Worm (Caenorhabditis elegans) whole organism, young adult: ENCODE results near the gene ZK287.7.

Source experiments
- akir-1 ChIP-seq: fragments of 200-800 bp; sonication (Bioruptor generic); optimal IDR thresholded peaks from 2 replicates; lab custom pipeline; 2018; ENCODE audit warnings: mild to moderate bottlenecking, missing genetic modification characterization, moderate library complexity, missing compliant biosample characterization
- ets-4 ChIP-seq: fragments of 200-800 bp; sonication (Bioruptor generic); optimal IDR thresholded peaks from 2 replicates; lab custom pipeline; 2018; ENCODE audit warnings: mild to moderate bottlenecking, missing genetic modification characterization, missing compliant biosample characterization
- repo-1 ChIP-seq: sonication (generic microtip); optimal IDR thresholded peaks from 2 replicates; lab custom pipeline; 2017; ENCODE audit warnings: mild to moderate bottlenecking, missing genetic modification characterization, missing compliant biosample characterization
- snpc-1.1 ChIP-seq: sonication (generic microtip); optimal IDR thresholded peaks from 2 replicates; lab custom pipeline; 2017; ENCODE audit warnings: missing genetic modification characterization, mild to moderate bottlenecking, missing compliant biosample characterization, antibody characterized with exemption, moderate library complexity, missing genotype, missing genetic modification reagents; ENCODE audit not compliant: insufficient read depth
- snpc-4 ChIP-seq, 5 experiments: fragments of 150-350 bp in 1 of 5; sonication (generic microtip) in 4 of 5; optimal IDR thresholded peaks; 2 replicates each; lab custom pipeline; 2014 to 2018; ENCODE audit warnings: missing genetic modification characterization in 5 of 5, missing biosample characterization in 3 of 5, antibody characterized with exemption in 2 of 5, mild to moderate bottlenecking in 2 of 5, missing compliant biosample characterization in 2 of 5, missing genotype in 2 of 5, moderate library complexity in 2 of 5, missing genetic modification reagents in 1 of 5

ce11 chrV:9699216-9699615 lies 6.4 kb downstream of the ZK287.7 start:
- TF ChIP-seq ets-4 (GFP tag; lab: Kevin White, UChicago) (no peak), snpc-4 (GFP tag; optimal IDR thresholded peaks at IDR 0.05; lab: Kevin White, UChicago) (no peak), snpc-4 (tag; optimal IDR thresholded peaks at IDR 0.05; lab: Kevin White, UChicago) (no peak), akir-1 (GFP tag; lab: Kevin White, UChicago) (no peak), snpc-1.1 (tag; lab: Kevin White, UChicago) (no peak), repo-1 (no peak)
